Worm (Caenorhabditis elegans) whole organism, L1 larva: ENCODE data around the gene srt-40.

Experiments
- ama-1 ChIP-seq: fragments of 150-350 bp; optimal IDR thresholded peaks from 2 replicates; lab custom pipeline; 2014
- ceh-82 ChIP-seq, 3 experiments: fragments of 150-350 bp in 1 of 3; sonication (generic microtip) in 2 of 3; optimal IDR thresholded peaks; 2 replicates each; lab custom pipeline; 2014 to 2017; ENCODE audit warnings: missing biosample characterization in 3 of 3, missing genetic modification characterization in 3 of 3
- egl-27 ChIP-seq, 2 experiments: fragments of 150-350 bp in 1 of 2; sonication (generic microtip); optimal IDR thresholded peaks; 3 replicates each; lab custom pipeline; 2017 to 2018; ENCODE audit warnings: missing biosample characterization in 2 of 2, missing genetic modification characterization in 2 of 2, missing genetic modification reagents in 2 of 2
- lsy-2 ChIP-seq, 2 experiments: fragments of 150-350 bp; optimal IDR thresholded peaks; 2 replicates each; lab custom pipeline; 2014; ENCODE audit warnings: missing biosample characterization in 2 of 2, missing genetic modification characterization in 2 of 2
- mab-9 ChIP-seq: fragments of 200-800 bp; sonication (Bioruptor generic); IDR thresholded peaks from 2 replicates; pipeline ENCODE4 v1.3.6; 2022; ENCODE audit warnings: missing genetic modification reagents, missing genetic modification characterization, missing compliant biosample characterization
- nhr-28 ChIP-seq: fragments of 150-350 bp; optimal IDR thresholded peaks from 2 replicates; lab custom pipeline; 2014; ENCODE audit warnings: missing biosample characterization, missing genetic modification characterization
- pag-3 ChIP-seq: sonication (generic microtip); optimal IDR thresholded peaks from 2 replicates; lab custom pipeline; 2017; ENCODE audit warnings: missing genetic modification characterization, mild to moderate bottlenecking, missing compliant biosample characterization, antibody characterized with exemption, borderline replicate concordance; ENCODE audit not compliant: insufficient read depth
- pax-3 ChIP-seq: fragments of 200-800 bp; sonication (Bioruptor generic); optimal IDR thresholded peaks from 2 replicates; lab custom pipeline; 2018; ENCODE audit warnings: mild to moderate bottlenecking, missing genetic modification characterization, moderate library complexity, missing compliant biosample characterization
- pqm-1 ChIP-seq: sonication (generic microtip); optimal IDR thresholded peaks from 3 replicates; lab custom pipeline; 2017; ENCODE audit warnings: missing biosample characterization, missing genetic modification characterization
- skn-1 ChIP-seq: fragments of 150-350 bp; optimal IDR thresholded peaks from 2 replicates; lab custom pipeline; 2014; ENCODE audit warnings: missing biosample characterization, missing genetic modification characterization
- unc-62 ChIP-seq: fragments of 150-350 bp; optimal IDR thresholded peaks from 2 replicates; lab custom pipeline; 2014; ENCODE audit warnings: missing biosample characterization, missing genetic modification reagents, missing genetic modification characterization

- TF ChIP-seq skn-1 = no peak
- TF ChIP-seq lsy-2 (tag; optimal IDR thresholded peaks at IDR 0.05; lab: Kevin White, UChicago) = no peak
- TF ChIP-seq pax-3 = no peak
- no peak for TF ChIP-seq pqm-1 (tag; lab: Kevin White, UChicago)
- no peak for TF ChIP-seq mab-9 (GFP tag; lab: Robert Waterston, UW)
- no peak for TF ChIP-seq ama-1 (lab: Kevin White, UChicago)
- TF ChIP-seq egl-27 (tag; optimal IDR thresholded peaks at IDR 0.05; lab: Kevin White, UChicago) = no peak
- TF ChIP-seq ceh-82 (tag; optimal IDR thresholded peaks at IDR 0.05; lab: Kevin White, UChicago) = no peak
- TF ChIP-seq unc-62 (GFP tag; lab: Kevin White, UChicago) = no peak
- no peak for TF ChIP-seq nhr-28 (tag; lab: Kevin White, UChicago)
- TF ChIP-seq pag-3 = no peak
Observed at ce11 chrV:2226903-2227302, 20.8 kb upstream of the srt-40 start, which contains the start of gene nhr-18.
